Fruit fly (Drosophila melanogaster): ENCODE measurements around the gene Pfdn4.

The Pfdn4 gene

dm6 chr3L:5367744-5368507, at the start of gene Pfdn4:
Pfdn4 (minus strand) TSS chr3L:5368008.
- TF ChIP-seq brk (GFP tag; optimal IDR thresholded peaks at IDR 0.05) (peak; percentile 59), woc (GFP tag; optimal IDR thresholded peaks at IDR 0.05) (no peak), h (GFP tag; optimal IDR thresholded peaks at IDR 0.05) (no peak), Hr83 (GFP tag; optimal IDR thresholded peaks at IDR 0.05; ENCODE audit: poor library complexity, severe bottlenecking) (no peak), Hnf4 (GFP tag; optimal IDR thresholded peaks at IDR 0.05) (no peak), sage (GFP tag; optimal IDR thresholded peaks at IDR 0.05) (peak; percentile 58), Abd-B (GFP tag; optimal IDR thresholded peaks at IDR 0.05) (no peak), foxo (GFP tag; optimal IDR thresholded peaks at IDR 0.05) (no peak), Sp1 (GFP tag; optimal IDR thresholded peaks at IDR 0.05) (no peak), Myc (optimal IDR thresholded peaks at IDR 0.05) (peak; percentile 48)

dm6 chr3L:5385762-5386161, 18.0 kb upstream of the Pfdn4 start:
- TF ChIP-seq CG32264 (GFP tag; optimal IDR thresholded peaks at IDR 0.05) (no peak), jim (GFP tag; optimal IDR thresholded peaks at IDR 0.05) (no peak), Dif (GFP tag; optimal IDR thresholded peaks at IDR 0.05; ENCODE audit: partially characterized antibody) (no peak), foxo (GFP tag; optimal IDR thresholded peaks at IDR 0.05) (no peak), Sp1 (GFP tag; optimal IDR thresholded peaks at IDR 0.05) (no peak), Hr83 (GFP tag; optimal IDR thresholded peaks at IDR 0.05; ENCODE audit: poor library complexity, severe bottlenecking) (no peak), Abd-B (GFP tag; optimal IDR thresholded peaks at IDR 0.05) (no peak), usp (GFP tag; optimal IDR thresholded peaks at IDR 0.05) (no peak), br (GFP tag; optimal IDR thresholded peaks at IDR 0.05) (no peak)

DNA sequence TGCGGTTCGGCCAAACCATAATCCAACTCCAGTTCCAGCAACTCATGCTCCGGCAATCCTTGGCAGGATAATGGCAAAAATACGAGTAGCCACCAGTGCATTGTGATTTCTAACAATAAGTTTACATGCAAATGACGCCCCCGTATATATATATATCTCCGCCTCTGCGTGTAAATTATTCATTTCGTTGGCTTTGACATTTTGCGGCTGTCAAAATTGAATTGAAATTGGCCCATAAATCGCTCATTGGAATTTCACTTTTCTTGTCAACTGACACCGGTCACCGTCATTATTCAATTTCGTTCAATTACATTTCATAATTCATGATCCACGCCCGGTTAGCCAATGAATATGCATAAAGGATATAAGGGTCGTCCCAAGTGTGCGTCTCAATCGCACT, 14.9 kb upstream of the Pfdn4 start, which contains the start of gene Ir64a:
Gene Ir64a, minus strand, starts transcription at position 101 of the 400 bp plus-strand sequence.
- no peak for TF ChIP-seq pan (optimal IDR thresholded peaks at IDR 0.05)
- no peak for TF ChIP-seq woc (GFP tag; optimal IDR thresholded peaks at IDR 0.05)
- no peak for TF ChIP-seq brk (GFP tag; optimal IDR thresholded peaks at IDR 0.05)
- no peak for TF ChIP-seq sv (GFP tag; optimal IDR thresholded peaks at IDR 0.05)
- TF ChIP-seq Jra (GFP tag; optimal IDR thresholded peaks at IDR 0.05): no peak
- TF ChIP-seq Myc (optimal IDR thresholded peaks at IDR 0.05): no peak
- no peak for TF ChIP-seq Hr83 (GFP tag; optimal IDR thresholded peaks at IDR 0.05; ENCODE audit: poor library complexity, severe bottlenecking)
- no peak for TF ChIP-seq Dif (GFP tag; optimal IDR thresholded peaks at IDR 0.05; ENCODE audit: partially characterized antibody)
- TF ChIP-seq ey (GFP tag; optimal IDR thresholded peaks at IDR 0.05): no peak

dm6 chr3L:5372052-5372451, 4.2 kb upstream of the Pfdn4 start:
- TF ChIP-seq CG32264 (GFP tag; optimal IDR thresholded peaks at IDR 0.05) (no peak), Sp1 (GFP tag; optimal IDR thresholded peaks at IDR 0.05) (no peak), Myc (optimal IDR thresholded peaks at IDR 0.05) (no peak), CrebA (GFP tag; optimal IDR thresholded peaks at IDR 0.05; ENCODE audit: borderline replicate concordance) (no peak), Vsx2 (GFP tag; optimal IDR thresholded peaks at IDR 0.05; ENCODE audit: partially characterized antibody) (no peak), Jra (GFP tag; optimal IDR thresholded peaks at IDR 0.05) (no peak), foxo (GFP tag; optimal IDR thresholded peaks at IDR 0.05) (no peak), GATAd (GFP tag; optimal IDR thresholded peaks at IDR 0.05) (no peak), Dif (GFP tag; optimal IDR thresholded peaks at IDR 0.05; ENCODE audit: partially characterized antibody) (no peak), Rel (GFP tag; optimal IDR thresholded peaks at IDR 0.05) (no peak), Rel (tag; optimal IDR thresholded peaks at IDR 0.05) (no peak), CG9705 (GFP tag; optimal IDR thresholded peaks at IDR 0.05) (no peak)

dm6 chr3L:5365880-5366507, 1.8 kb downstream of the Pfdn4 start, which contains the start of the genes Uev1A and Membrin:
Uev1A (minus strand) TSS chr3L:5366225.
Membrin (plus strand) TSS chr3L:5366455.
- no peak for TF ChIP-seq foxo (GFP tag; optimal IDR thresholded peaks at IDR 0.05)
- peak; percentile 10 for TF ChIP-seq psq (GFP tag; optimal IDR thresholded peaks at IDR 0.05)
- TF ChIP-seq CG9705 (GFP tag; optimal IDR thresholded peaks at IDR 0.05): no peak
- TF ChIP-seq fru (GFP tag; optimal IDR thresholded peaks at IDR 0.05): no peak
- no peak for TF ChIP-seq CrebA (GFP tag; optimal IDR thresholded peaks at IDR 0.05; ENCODE audit: borderline replicate concordance)
- no peak for TF ChIP-seq Rel (GFP tag; optimal IDR thresholded peaks at IDR 0.05)
- TF ChIP-seq Rel (tag; optimal IDR thresholded peaks at IDR 0.05): no peak
- no peak for TF ChIP-seq HLH106 (tag; optimal IDR thresholded peaks at IDR 0.05)
- TF ChIP-seq dl (GFP tag; optimal IDR thresholded peaks at IDR 0.05; ENCODE audit: insufficient read depth in 1 of 2, partially characterized antibody in 2 of 2): no peak
- no peak for TF ChIP-seq pan (optimal IDR thresholded peaks at IDR 0.05)
- no peak for TF ChIP-seq br (GFP tag; optimal IDR thresholded peaks at IDR 0.05)
- no peak for TF ChIP-seq Dif (GFP tag; optimal IDR thresholded peaks at IDR 0.05; ENCODE audit: partially characterized antibody)
- peak; percentile 20 for TF ChIP-seq Hnf4 (GFP tag; optimal IDR thresholded peaks at IDR 0.05)
- no peak for TF ChIP-seq sv (GFP tag; optimal IDR thresholded peaks at IDR 0.05)
- TF ChIP-seq ey (GFP tag; optimal IDR thresholded peaks at IDR 0.05): peak; percentile 4
- TF ChIP-seq Dfd (GFP tag; optimal IDR thresholded peaks at IDR 0.05): no peak
- no peak for TF ChIP-seq Hr78 (GFP tag; optimal IDR thresholded peaks at IDR 0.05)
- peak; percentile 53 for TF ChIP-seq sage (GFP tag; optimal IDR thresholded peaks at IDR 0.05)
- no peak for TF ChIP-seq brk (GFP tag; optimal IDR thresholded peaks at IDR 0.05)
- TF ChIP-seq Mio (GFP tag; optimal IDR thresholded peaks at IDR 0.05): no peak
- no peak for TF ChIP-seq jim (GFP tag; optimal IDR thresholded peaks at IDR 0.05)
- no peak for TF ChIP-seq usp (GFP tag; optimal IDR thresholded peaks at IDR 0.05)
- TF ChIP-seq h (GFP tag; optimal IDR thresholded peaks at IDR 0.05): peak; percentile 15
- no peak for TF ChIP-seq Sp1 (GFP tag; optimal IDR thresholded peaks at IDR 0.05)
- no peak for TF ChIP-seq OdsH (GFP tag; optimal IDR thresholded peaks at IDR 0.05)
- no peak for TF ChIP-seq CG32264 (GFP tag; optimal IDR thresholded peaks at IDR 0.05)
- no peak for TF ChIP-seq Vsx2 (GFP tag; optimal IDR thresholded peaks at IDR 0.05; ENCODE audit: partially characterized antibody)
- TF ChIP-seq woc (GFP tag; optimal IDR thresholded peaks at IDR 0.05): no peak
- TF ChIP-seq lola (GFP tag; optimal IDR thresholded peaks at IDR 0.05): no peak
- TF ChIP-seq GATAd (GFP tag; optimal IDR thresholded peaks at IDR 0.05): no peak
- TF ChIP-seq Myc (optimal IDR thresholded peaks at IDR 0.05): peak; percentile 14

All from whole organism, wandering third instar larva.